Worm (Caenorhabditis elegans) whole organism, young adult: ENCODE results near the gene sdn-1.

Experiments
- ZK185.1 ChIP-seq: sonication (generic microtip); optimal IDR thresholded peaks from 2 replicates; lab custom pipeline; 2016; ENCODE audit warnings: mild to moderate bottlenecking, missing genetic modification characterization, missing compliant biosample characterization; ENCODE audit not compliant: poor library complexity, severe bottlenecking
- attf-6 ChIP-seq: fragments of 200-800 bp; sonication (Bioruptor generic); IDR thresholded peaks from 2 replicates; pipeline ENCODE4 v1.3.6; 2022; ENCODE audit warnings: missing genetic modification reagents, missing genetic modification characterization, missing compliant biosample characterization
- ceh-91 ChIP-seq: fragments of 200-800 bp; sonication (Bioruptor generic); IDR thresholded peaks from 2 replicates; pipeline ENCODE4 v1.3.6; 2022; ENCODE audit warnings: missing genetic modification reagents, missing genetic modification characterization, missing compliant biosample characterization
- fkh-3 ChIP-seq: sonication (generic microtip); optimal IDR thresholded peaks from 2 replicates; lab custom pipeline; 2016; ENCODE audit warnings: mild to moderate bottlenecking, missing genetic modification characterization, missing compliant biosample characterization
- hlh-26 ChIP-seq: fragments of 200-800 bp; sonication (Bioruptor generic); conservative IDR thresholded peaks from 2 replicates; pipeline ENCODE4 v1.3.6; 2022; ENCODE audit warnings: missing genetic modification reagents, missing genetic modification characterization, missing compliant biosample characterization
- let-607 ChIP-seq, 2 experiments: fragments of 200-800 bp in 1 of 2; sonication (Bioruptor generic) in 1 of 2; sonication (generic microtip) in 1 of 2; optimal IDR thresholded peaks; 2 replicates each; lab custom pipeline; 2016 to 2018; ENCODE audit warnings: mild to moderate bottlenecking in 2 of 2, missing compliant biosample characterization in 2 of 2, missing genetic modification characterization in 2 of 2, moderate library complexity in 2 of 2, missing genotype in 1 of 2
- lir-1 ChIP-seq: fragments of 200-800 bp; sonication (Bioruptor generic); conservative IDR thresholded peaks from 2 replicates; pipeline ENCODE4 v1.3.6; 2022; ENCODE audit warnings: missing genetic modification reagents, missing genetic modification characterization, missing compliant biosample characterization
- mxl-1 ChIP-seq: sonication (generic microtip); optimal IDR thresholded peaks from 2 replicates; lab custom pipeline; 2016; ENCODE audit warnings: missing genetic modification characterization, missing compliant biosample characterization
- ztf-22 ChIP-seq: fragments of 200-800 bp; sonication (Bioruptor generic); optimal IDR thresholded peaks from 2 replicates; lab custom pipeline; 2018; ENCODE audit warnings: mild to moderate bottlenecking, missing genetic modification characterization, moderate library complexity, missing compliant biosample characterization
- ztf-3 ChIP-seq: fragments of 200-800 bp; sonication (Bioruptor generic); optimal IDR thresholded peaks from 2 replicates; lab custom pipeline; 2018; ENCODE audit warnings: mild to moderate bottlenecking, missing genetic modification characterization, missing compliant biosample characterization

The sdn-1 gene

DNA sequence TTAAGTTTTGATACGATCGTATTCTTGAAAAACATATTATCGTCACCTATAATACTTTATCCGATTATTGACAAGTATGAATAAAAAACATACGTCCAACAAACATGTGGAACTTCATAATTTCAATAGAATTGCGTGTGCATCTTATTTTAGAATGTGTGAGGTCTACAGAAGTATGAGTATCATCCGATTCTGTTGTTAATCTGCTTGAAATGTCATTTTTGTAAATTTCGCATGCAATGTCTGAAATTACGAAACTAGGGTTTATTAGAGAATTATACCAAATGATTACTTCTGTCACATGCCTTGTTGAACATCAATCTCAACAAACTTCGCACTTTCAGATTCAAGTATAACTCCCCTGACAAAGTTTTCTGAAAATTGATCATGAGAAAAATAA, 51.3 kb downstream of the sdn-1 start:
- no peak for TF ChIP-seq hlh-26 (GFP tag; lab: Robert Waterston, UW)
- TF ChIP-seq ceh-91 (GFP tag; lab: Robert Waterston, UW): no peak
- TF ChIP-seq attf-6 (GFP tag; lab: Robert Waterston, UW): no peak
- no peak for TF ChIP-seq ZK185.1 (tag; lab: Kevin White, UChicago)
- TF ChIP-seq ztf-3 (GFP tag; lab: Kevin White, UChicago): no peak
- TF ChIP-seq ztf-22: no peak
- TF ChIP-seq mxl-1 (tag; lab: Kevin White, UChicago): no peak
- TF ChIP-seq lir-1 (GFP tag; lab: Robert Waterston, UW): no peak
- no peak for TF ChIP-seq let-607 (tag; optimal IDR thresholded peaks at IDR 0.05; lab: Kevin White, UChicago)
- no peak for TF ChIP-seq fkh-3 (tag; lab: Kevin White, UChicago)
